Fruit fly (Drosophila melanogaster): ENCODE results near the gene eco.

DNA sequence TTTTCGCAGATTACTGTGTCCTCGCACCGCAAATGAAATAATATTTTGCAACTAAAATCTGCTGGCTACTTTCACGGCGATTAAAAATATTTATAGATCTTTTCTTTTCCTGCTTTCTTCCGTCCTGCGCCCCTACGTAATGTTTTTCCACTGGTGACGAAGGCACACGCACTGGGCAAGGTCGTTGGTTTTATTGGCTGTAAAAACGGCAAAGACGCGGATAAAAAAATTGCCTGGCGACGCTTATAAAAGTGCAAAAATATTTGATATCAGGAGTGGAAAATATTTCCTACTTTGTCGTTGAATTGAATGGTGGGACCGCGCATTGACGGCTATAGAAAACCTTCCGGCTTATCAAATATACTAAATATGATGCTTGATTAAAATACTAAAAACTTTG is 29.8 kb upstream of the eco start, which contains the start of gene Sh3beta:
- TF ChIP-seq CG7045 (GFP tag; optimal IDR thresholded peaks at IDR 0.05) (no peak), bab1 (GFP tag; optimal IDR thresholded peaks at IDR 0.05) (no peak), Crg-1 (GFP tag; optimal IDR thresholded peaks at IDR 0.05) (no peak), Hr96 (GFP tag; optimal IDR thresholded peaks at IDR 0.05) (no peak), pad (GFP tag; optimal IDR thresholded peaks at IDR 0.05) (no peak), CG14711 (tag; optimal IDR thresholded peaks at IDR 0.05) (no peak), Mnt (GFP tag; optimal IDR thresholded peaks at IDR 0.05) (no peak), CG1620 (GFP tag; optimal IDR thresholded peaks at IDR 0.05) (no peak)

Data from whole organism, adult.